Worm (Caenorhabditis elegans) whole organism, L1 larva: ENCODE results near the gene F59A1.18.

Source experiments
- dpl-1 ChIP-seq, 3 experiments: fragments of 150-350 bp in 2 of 3; sonication (generic microtip) in 1 of 3; optimal IDR thresholded peaks; 2 replicates each; lab custom pipeline; 2014 to 2017; ENCODE audit warnings: missing biosample characterization in 3 of 3, missing genetic modification characterization in 3 of 3, missing genetic modification reagents in 3 of 3
- hlh-4 ChIP-seq: sonication (generic microtip); optimal IDR thresholded peaks from 2 replicates; lab custom pipeline; 2016; ENCODE audit warnings: mild to moderate bottlenecking, missing genetic modification characterization, missing compliant biosample characterization
- jun-1 ChIP-seq: fragments of 150-350 bp; optimal IDR thresholded peaks from 2 replicates; lab custom pipeline; 2014; ENCODE audit warnings: missing biosample characterization, missing genetic modification reagents, missing genetic modification characterization
- lin-35 ChIP-seq, 2 experiments: fragments of 150-350 bp; optimal IDR thresholded peaks; 2 replicates each; lab custom pipeline; 2014; ENCODE audit warnings: missing biosample characterization in 2 of 2, missing genetic modification characterization in 2 of 2, missing genetic modification reagents in 2 of 2
- nhr-76 ChIP-seq: sonication (generic microtip); optimal IDR thresholded peaks from 2 replicates; lab custom pipeline; 2017; ENCODE audit warnings: missing biosample characterization, missing genetic modification characterization
- zag-1 ChIP-seq: fragments of 150-350 bp; optimal IDR thresholded peaks from 2 replicates; lab custom pipeline; 2014; ENCODE audit warnings: missing biosample characterization, missing genetic modification characterization

ce11 chrV:17668531-17668930 is 18.2 kb downstream of the F59A1.18 start, which contains the start of gene str-89:
- TF ChIP-seq dpl-1 (GFP tag; optimal IDR thresholded peaks at IDR 0.05; lab: Kevin White, UChicago) (no peak), hlh-4 (no peak), nhr-76 (tag; lab: Kevin White, UChicago) (no peak), lin-35 (GFP tag; optimal IDR thresholded peaks at IDR 0.05; lab: Kevin White, UChicago) (no peak), jun-1 (tag; lab: Kevin White, UChicago) (no peak), zag-1 (no peak)
